In the genomic region with DNA sequence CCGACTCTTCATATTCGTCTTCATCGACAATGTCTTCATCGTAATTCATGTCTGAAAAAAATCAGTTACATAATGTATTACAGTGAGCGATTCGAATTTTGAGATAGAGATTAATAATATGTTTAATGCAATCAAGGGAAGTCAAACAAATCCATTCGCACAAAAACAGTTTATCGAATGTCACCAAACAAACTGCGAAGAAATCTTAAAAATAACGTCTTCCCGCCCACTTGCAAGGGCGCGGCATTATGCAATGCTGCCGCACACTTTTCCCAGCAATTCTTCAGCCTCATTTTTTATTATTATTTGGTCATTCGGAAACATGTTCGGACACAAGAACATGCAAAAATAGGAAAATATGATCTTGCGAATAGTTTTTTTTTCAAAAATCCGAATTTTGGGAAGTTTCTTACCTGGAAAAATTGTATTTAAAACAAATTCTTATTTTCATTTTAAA, we compare ENCODE assay signal across 3 worm cellular contexts.
TF ChIP-seq lines count a peak whose summit lies in the region.

A gene (minus strand): TSS at position 51 of the 457 bp plus-strand sequence.

TF ChIP-seq in whole organism, L2 larva, 48 proteins besides CTCF, POLR2A, EP300 and RAD21 (continued from another document):
- TF ChIP-seq lsy-2 (tag; optimal IDR thresholded peaks at IDR 0.05; lab: Kevin White, UChicago) (peak in 1 of 2 experiments; percentile 79), blmp-1 (tag; optimal IDR thresholded peaks at IDR 0.05; lab: Kevin White, UChicago; ENCODE audit: insufficient read depth) (peak; percentile 38), ztf-1 (GFP tag; conservative IDR thresholded peaks at IDR 0.05; lab: Robert Waterston, UW) (no peak), R02D3.7 (tag; optimal IDR thresholded peaks at IDR 0.05; lab: Kevin White, UChicago) (no peak), F13H6.1 (tag; optimal IDR thresholded peaks at IDR 0.05; lab: Kevin White, UChicago) (peak; percentile 59), nhr-12 (tag; optimal IDR thresholded peaks at IDR 0.05; lab: Kevin White, UChicago) (no peak), dmd-4 (tag; optimal IDR thresholded peaks at IDR 0.05; lab: Kevin White, UChicago) (no peak), aly-2 (tag; optimal IDR thresholded peaks at IDR 0.05; lab: Kevin White, UChicago) (no peak), ztf-4 (tag; optimal IDR thresholded peaks at IDR 0.05; lab: Kevin White, UChicago) (peak; percentile 39), peb-1 (tag; optimal IDR thresholded peaks at IDR 0.05; lab: Kevin White, UChicago) (no peak), Y55F3AM.14 (GFP tag; optimal IDR thresholded peaks at IDR 0.05; lab: Kevin White, UChicago) (peak; percentile 28), mab-5 (tag; optimal IDR thresholded peaks at IDR 0.05; lab: Kevin White, UChicago) (peak; percentile 35), egl-27 (tag; optimal IDR thresholded peaks at IDR 0.05; lab: Kevin White, UChicago) (no peak), mdl-1 (tag; optimal IDR thresholded peaks at IDR 0.05; lab: Kevin White, UChicago) (no peak), nhr-6 (tag; optimal IDR thresholded peaks at IDR 0.05; lab: Kevin White, UChicago) (no peak), nhr-21 (tag; optimal IDR thresholded peaks at IDR 0.05; lab: Kevin White, UChicago) (peak; percentile 73), skn-1 (tag; optimal IDR thresholded peaks at IDR 0.05; lab: Kevin White, UChicago) (no peak), lin-39 (tag; optimal IDR thresholded peaks at IDR 0.05; lab: Kevin White, UChicago) (no peak), ZK546.5 (tag; optimal IDR thresholded peaks at IDR 0.05; lab: Kevin White, UChicago) (no peak), elt-1 (tag; optimal IDR thresholded peaks at IDR 0.05; lab: Kevin White, UChicago) (no peak), ama-1 (optimal IDR thresholded peaks at IDR 0.05; lab: Kevin White, UChicago) (peak; percentile 47), nhr-25 (tag; optimal IDR thresholded peaks at IDR 0.05; lab: Kevin White, UChicago) (peak; percentile 53), mbf-1 (tag; optimal IDR thresholded peaks at IDR 0.05; lab: Kevin White, UChicago) (no peak), snpc-4 (tag; optimal IDR thresholded peaks at IDR 0.05; lab: Kevin White, UChicago) (peak; percentile 37), unc-39 (tag; optimal IDR thresholded peaks at IDR 0.05; lab: Kevin White, UChicago) (no peak), elt-3 (tag; optimal IDR thresholded peaks at IDR 0.05; lab: Kevin White, UChicago) (no peak), nhr-129 (tag; optimal IDR thresholded peaks at IDR 0.05; lab: Kevin White, UChicago) (peak; percentile 83)

TF ChIP-seq in whole organism, L4 larva, 104 proteins besides CTCF, POLR2A, EP300 and RAD21 (continued from another document and continues in another):
- peak; percentile 60; the same call in 1 of the 2 replicates for TF ChIP-seq T26A8.4 (GFP tag; IDR thresholded peaks at IDR 0.05; lab: Robert Waterston, UW)
- no peak for TF ChIP-seq set-16 (GFP tag; IDR thresholded peaks at IDR 0.05; lab: Robert Waterston, UW)
- no peak for TF ChIP-seq Y5F2A.4 (GFP tag; optimal IDR thresholded peaks at IDR 0.05; lab: Kevin White, UChicago)
- no peak for TF ChIP-seq mxl-2 (GFP tag; conservative IDR thresholded peaks at IDR 0.05; lab: Robert Waterston, UW)
- TF ChIP-seq nhr-28 (tag; optimal IDR thresholded peaks at IDR 0.05; lab: Kevin White, UChicago), result peak; percentile 48
- no peak for TF ChIP-seq mdl-1 (tag; optimal IDR thresholded peaks at IDR 0.05; lab: Kevin White, UChicago)
- TF ChIP-seq nhr-76 (tag; optimal IDR thresholded peaks at IDR 0.05; lab: Kevin White, UChicago), result no peak
- peak; percentile 57 for TF ChIP-seq rbr-2 (tag; optimal IDR thresholded peaks at IDR 0.05; lab: Kevin White, UChicago)
- no peak for TF ChIP-seq Y48G9A.11 (GFP tag; IDR thresholded peaks at IDR 0.05; lab: Robert Waterston, UW)
- no peak for TF ChIP-seq ZK546.5 (tag; optimal IDR thresholded peaks at IDR 0.05; lab: Kevin White, UChicago)
- TF ChIP-seq F10B5.3 (tag; optimal IDR thresholded peaks at IDR 0.05; lab: Kevin White, UChicago), result no peak
- no peak for TF ChIP-seq unc-62 (GFP tag; optimal IDR thresholded peaks at IDR 0.05 in 1 of 2; lab: Kevin White, UChicago)
- TF ChIP-seq unc-62 (tag; optimal IDR thresholded peaks at IDR 0.05; lab: Kevin White, UChicago), result no peak
- TF ChIP-seq madf-9 (GFP tag; conservative IDR thresholded peaks at IDR 0.05; lab: Robert Waterston, UW), result peak; percentile 38; the same call in 1 of the 2 replicates
- peak; percentile 36 for TF ChIP-seq arid-1 (GFP tag; conservative IDR thresholded peaks at IDR 0.05; lab: Robert Waterston, UW)
- TF ChIP-seq mdt-29 (GFP tag; IDR thresholded peaks at IDR 0.05; lab: Robert Waterston, UW), result no peak
- no peak for TF ChIP-seq php-3 (GFP tag; IDR thresholded peaks at IDR 0.05; lab: Robert Waterston, UW)
- TF ChIP-seq ceh-32 (tag; optimal IDR thresholded peaks at IDR 0.05; lab: Kevin White, UChicago; ENCODE audit: poor library complexity), result no peak
- no peak for TF ChIP-seq Y75B8A.6 (GFP tag; IDR thresholded peaks at IDR 0.05; lab: Robert Waterston, UW)
- TF ChIP-seq nhr-48 (tag; optimal IDR thresholded peaks at IDR 0.05; lab: Kevin White, UChicago), result no peak
- no peak for TF ChIP-seq ceh-44 (GFP tag; IDR thresholded peaks at IDR 0.05; lab: Robert Waterston, UW)
- peak in 1 of 2 experiments; percentile 33 for TF ChIP-seq hif-1 (tag; optimal IDR thresholded peaks at IDR 0.05; lab: Kevin White, UChicago)
- no peak for TF ChIP-seq madf-5 (GFP tag; IDR thresholded peaks at IDR 0.05; lab: Robert Waterston, UW)
- no peak for TF ChIP-seq aly-2 (tag; optimal IDR thresholded peaks at IDR 0.05; lab: Kevin White, UChicago)
- TF ChIP-seq lsy-2 (tag; optimal IDR thresholded peaks at IDR 0.05; lab: Kevin White, UChicago), result peak; percentile 21 to 86
- peak; percentile 91 for TF ChIP-seq dpl-1 (GFP tag; optimal IDR thresholded peaks at IDR 0.05; lab: Kevin White, UChicago)
- no peak for TF ChIP-seq mxl-3 (GFP tag; optimal IDR thresholded peaks at IDR 0.05; lab: Kevin White, UChicago)
- TF ChIP-seq nhr-25 (tag; optimal IDR thresholded peaks at IDR 0.05; lab: Kevin White, UChicago; ENCODE audit: borderline replicate concordance, insufficient read depth), result no peak
- TF ChIP-seq mes-2 (tag; optimal IDR thresholded peaks at IDR 0.05; lab: Kevin White, UChicago; ENCODE audit: poor library complexity, severe bottlenecking), result peak; percentile 91
- no peak for TF ChIP-seq ctbp-1 (GFP tag; IDR thresholded peaks at IDR 0.05; lab: Robert Waterston, UW)
- TF ChIP-seq lin-38 (GFP tag; IDR thresholded peaks at IDR 0.05; lab: Robert Waterston, UW), result peak; percentile 61
- TF ChIP-seq duxl-1 (tag; optimal IDR thresholded peaks at IDR 0.05; lab: Kevin White, UChicago; ENCODE audit: poor library complexity), result no peak
- no peak for TF ChIP-seq ces-1 (GFP tag; optimal IDR thresholded peaks at IDR 0.05; lab: Kevin White, UChicago)
- TF ChIP-seq unc-39 (tag; optimal IDR thresholded peaks at IDR 0.05; lab: Kevin White, UChicago), result no peak
- TF ChIP-seq nhr-111 (GFP tag; optimal IDR thresholded peaks at IDR 0.05; lab: Kevin White, UChicago), result no peak
- TF ChIP-seq ceh-62 (tag; optimal IDR thresholded peaks at IDR 0.05; lab: Kevin White, UChicago), result no peak
- no peak for TF ChIP-seq spr-3 (GFP tag; optimal IDR thresholded peaks at IDR 0.05; lab: Kevin White, UChicago)
- peak; percentile 57; the same call in 1 of the 2 replicates for TF ChIP-seq D1046.2 (GFP tag; IDR thresholded peaks at IDR 0.05; lab: Robert Waterston, UW)
- no peak for TF ChIP-seq pqm-1 (tag; optimal IDR thresholded peaks at IDR 0.05; lab: Kevin White, UChicago)
- TF ChIP-seq nhr-41 (GFP tag; IDR thresholded peaks at IDR 0.05; lab: Robert Waterston, UW), result no peak
- TF ChIP-seq nhr-237 (tag; optimal IDR thresholded peaks at IDR 0.05; lab: Kevin White, UChicago), result no peak
- no peak for TF ChIP-seq snpc-4 (tag; optimal IDR thresholded peaks at IDR 0.05; lab: Kevin White, UChicago)
- no peak for TF ChIP-seq zag-1 (tag; optimal IDR thresholded peaks at IDR 0.05; lab: Kevin White, UChicago)
- TF ChIP-seq nhr-102 (tag; optimal IDR thresholded peaks at IDR 0.05; lab: Kevin White, UChicago), result no peak
- no peak for TF ChIP-seq daf-12 (tag; optimal IDR thresholded peaks at IDR 0.05; lab: Kevin White, UChicago)
- peak; percentile 64 for TF ChIP-seq hlh-11 (tag; optimal IDR thresholded peaks at IDR 0.05; lab: Kevin White, UChicago)
- TF ChIP-seq zfp-2 (tag; optimal IDR thresholded peaks at IDR 0.05; lab: Kevin White, UChicago), result no peak
- TF ChIP-seq unc-130 (GFP tag; optimal IDR thresholded peaks at IDR 0.05; lab: Kevin White, UChicago), result no peak
- TF ChIP-seq tag-97 (GFP tag; IDR thresholded peaks at IDR 0.05; lab: Robert Waterston, UW), result no peak
- TF ChIP-seq ceh-28 (tag; optimal IDR thresholded peaks at IDR 0.05; lab: Kevin White, UChicago), result no peak
- TF ChIP-seq daf-16 (GFP tag; optimal IDR thresholded peaks at IDR 0.05; lab: Kevin White, UChicago), result no peak
- peak; percentile 49 for TF ChIP-seq daf-16 (tag; optimal IDR thresholded peaks at IDR 0.05; lab: Kevin White, UChicago)
- no peak for TF ChIP-seq zip-11 (GFP tag; IDR thresholded peaks at IDR 0.05; lab: Robert Waterston, UW)

TF ChIP-seq in whole organism, late embryonic, 69 proteins besides CTCF, POLR2A, EP300 and RAD21 (continued from another document):
- peak; percentile 25 for TF ChIP-seq unc-42 (tag; optimal IDR thresholded peaks at IDR 0.05; lab: Kevin White, UChicago)
- peak; percentile 50 for TF ChIP-seq elt-2 (tag; optimal IDR thresholded peaks at IDR 0.05; lab: Kevin White, UChicago)
- no peak for TF ChIP-seq pqm-1 (tag; optimal IDR thresholded peaks at IDR 0.05; lab: Kevin White, UChicago)
- TF ChIP-seq fkh-6 (tag; optimal IDR thresholded peaks at IDR 0.05; lab: Kevin White, UChicago), result no peak
- TF ChIP-seq fax-1 (tag; optimal IDR thresholded peaks at IDR 0.05; lab: Kevin White, UChicago), result no peak
- peak; percentile 50 for TF ChIP-seq ceh-14 (tag; optimal IDR thresholded peaks at IDR 0.05; lab: Kevin White, UChicago)
- TF ChIP-seq sox-4 (tag; optimal IDR thresholded peaks at IDR 0.05; lab: Kevin White, UChicago), result peak; percentile 22
- peak; percentile 6 for TF ChIP-seq ceh-2 (tag; optimal IDR thresholded peaks at IDR 0.05; lab: Kevin White, UChicago)
